Worm (Caenorhabditis elegans): ENCODE results near the gene ctl-1.
"Not testable (repeated sequence)": the region's sequence is repeated elsewhere in the genome, so short reads cannot be mapped to it uniquely, and the experiment has no call there.

ctl-1 gene

ce11 chrII:14346243-14346642, 40.2 kb upstream of the ctl-1 start, which contains the start of gene Y54G11A.9:
Gene Y54G11A.9, minus strand, starts transcription at chrII:14346438.
- TF ChIP-seq drap-1 (GFP tag; optimal IDR thresholded peaks at IDR 0.05); sptf-1 (tag; optimal IDR thresholded peaks at IDR 0.05); ces-1 (GFP tag; optimal IDR thresholded peaks at IDR 0.05): not testable (repeated sequence)

- TF ChIP-seq elt-1 (tag; optimal IDR thresholded peaks at IDR 0.05; ENCODE audit: borderline replicate concordance, insufficient read depth); unc-39 (tag; optimal IDR thresholded peaks at IDR 0.05); sem-2 (GFP tag; optimal IDR thresholded peaks at IDR 0.05): not testable (repeated sequence)
These were observed 38.1 kb upstream of the ctl-1 start, which contains the start of gene ddl-3 for ce11 chrII:14344166-14344565. Gene ddl-3, minus strand, starts transcription at chrII:14344454.

- TF ChIP-seq ces-1 (GFP tag; optimal IDR thresholded peaks at IDR 0.05) = peak; percentile 74
- TF ChIP-seq drap-1 (GFP tag; optimal IDR thresholded peaks at IDR 0.05) = no peak
These were observed 15.2 kb upstream of the ctl-1 start for ce11 chrII:14321225-14321624.

- TF ChIP-seq hlh-1 (tag; optimal IDR thresholded peaks at IDR 0.05) = no peak
- peak; percentile 0 for TF ChIP-seq mls-2 (tag; optimal IDR thresholded peaks at IDR 0.05)
These were observed 13.2 kb upstream of the ctl-1 start for ce11 chrII:14319227-14319626.

- TF ChIP-seq drap-1 (GFP tag; optimal IDR thresholded peaks at IDR 0.05) (no peak), sptf-1 (tag; optimal IDR thresholded peaks at IDR 0.05) (no peak), flh-1 (GFP tag; optimal IDR thresholded peaks at IDR 0.05) (no peak), sem-2 (GFP tag; optimal IDR thresholded peaks at IDR 0.05) (no peak), mep-1 (tag; optimal IDR thresholded peaks at IDR 0.05) (no peak), nhr-12 (tag; optimal IDR thresholded peaks at IDR 0.05) (no peak), ham-2 (GFP tag; optimal IDR thresholded peaks at IDR 0.05) (no peak), ztf-11 (tag; optimal IDR thresholded peaks at IDR 0.05) (no peak), nhr-2 (tag; optimal IDR thresholded peaks at IDR 0.05) (no peak), tbx-8 (GFP tag; optimal IDR thresholded peaks at IDR 0.05) (no peak)
These were observed 12.0 kb upstream of the ctl-1 start, which contains the start of gene Y54G11A.14 for ce11 chrII:14318027-14318426. Gene Y54G11A.14, plus strand, starts transcription at chrII:14318158.

DNA sequence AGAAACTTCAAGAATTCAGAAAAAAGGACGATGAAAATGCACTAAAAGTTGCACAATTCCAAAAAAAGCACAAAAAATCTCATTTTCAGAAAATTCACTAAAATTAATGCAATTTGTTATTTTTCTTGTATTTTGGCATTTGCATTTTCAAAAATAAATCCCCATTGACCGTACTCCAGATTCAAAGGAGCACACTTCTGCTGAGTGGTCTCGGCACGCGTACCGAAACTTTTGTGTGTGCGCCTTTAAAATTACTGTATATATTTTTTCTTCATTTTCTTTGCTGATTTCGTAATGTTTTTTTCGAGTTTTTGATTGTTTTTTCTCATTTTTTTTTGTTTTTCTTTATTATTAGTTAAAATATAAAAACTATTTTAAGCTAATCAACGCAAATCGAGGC, 6.1 kb upstream of the ctl-1 start:
- TF ChIP-seq bed-3 (GFP tag; optimal IDR thresholded peaks at IDR 0.05) (no peak), cnd-1 (tag; optimal IDR thresholded peaks at IDR 0.05) (no peak), hlh-1 (tag; optimal IDR thresholded peaks at IDR 0.05) (no peak), nhr-76 (tag; optimal IDR thresholded peaks at IDR 0.05) (no peak), zip-8 (tag; optimal IDR thresholded peaks at IDR 0.05) (no peak), unc-39 (tag; optimal IDR thresholded peaks at IDR 0.05) (no peak), lin-13 (tag; optimal IDR thresholded peaks at IDR 0.05) (no peak), unc-120 (tag; optimal IDR thresholded peaks at IDR 0.05; ENCODE audit: poor library complexity, severe bottlenecking) (no peak), nhr-28 (tag; optimal IDR thresholded peaks at IDR 0.05) (no peak), mls-2 (tag; optimal IDR thresholded peaks at IDR 0.05) (no peak), sptf-1 (tag; optimal IDR thresholded peaks at IDR 0.05) (no peak), ceh-83 (GFP tag; optimal IDR thresholded peaks at IDR 0.05) (no peak)

DNA sequence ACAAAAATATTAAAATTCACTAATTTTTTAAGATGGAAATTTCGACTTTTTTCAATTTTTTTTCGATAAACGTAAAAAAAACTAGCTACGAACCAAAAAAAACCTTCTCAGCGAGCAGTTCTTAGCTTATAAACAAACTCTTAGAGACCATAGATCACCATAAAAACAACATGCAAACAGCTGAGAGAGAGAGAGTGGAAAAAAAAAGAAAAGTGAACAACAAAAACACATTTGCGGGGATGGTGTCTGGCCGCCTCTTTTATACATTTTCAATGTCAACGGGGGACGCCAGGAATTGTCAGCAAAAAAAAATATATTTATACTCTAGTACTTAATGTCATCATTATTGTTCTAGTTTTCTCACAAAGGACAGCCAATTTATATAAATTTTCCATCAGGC, 5.5 kb upstream of the ctl-1 start:
- no peak for TF ChIP-seq ceh-83 (GFP tag; optimal IDR thresholded peaks at IDR 0.05)
- TF ChIP-seq cnd-1 (tag; optimal IDR thresholded peaks at IDR 0.05) = no peak
- TF ChIP-seq blmp-1 (tag; optimal IDR thresholded peaks at IDR 0.05) = no peak
- TF ChIP-seq elt-3 (tag; optimal IDR thresholded peaks at IDR 0.05) = no peak
- TF ChIP-seq pha-4 (tag; optimal IDR thresholded peaks at IDR 0.05) = no peak
- no peak for TF ChIP-seq unc-39 (tag; optimal IDR thresholded peaks at IDR 0.05)
- TF ChIP-seq lin-13 (tag; optimal IDR thresholded peaks at IDR 0.05) = no peak
- no peak for TF ChIP-seq unc-120 (tag; optimal IDR thresholded peaks at IDR 0.05; ENCODE audit: poor library complexity, severe bottlenecking)
- TF ChIP-seq tbx-8 (GFP tag; optimal IDR thresholded peaks at IDR 0.05) = no peak
- no peak for TF ChIP-seq ztf-11 (tag; optimal IDR thresholded peaks at IDR 0.05)
- no peak for TF ChIP-seq nhr-76 (tag; optimal IDR thresholded peaks at IDR 0.05)
- no peak for TF ChIP-seq lin-32 (GFP tag; optimal IDR thresholded peaks at IDR 0.05)
